Fruit fly (Drosophila melanogaster): ENCODE measurements around the gene TBC1D23.

The TBC1D23 gene

DNA sequence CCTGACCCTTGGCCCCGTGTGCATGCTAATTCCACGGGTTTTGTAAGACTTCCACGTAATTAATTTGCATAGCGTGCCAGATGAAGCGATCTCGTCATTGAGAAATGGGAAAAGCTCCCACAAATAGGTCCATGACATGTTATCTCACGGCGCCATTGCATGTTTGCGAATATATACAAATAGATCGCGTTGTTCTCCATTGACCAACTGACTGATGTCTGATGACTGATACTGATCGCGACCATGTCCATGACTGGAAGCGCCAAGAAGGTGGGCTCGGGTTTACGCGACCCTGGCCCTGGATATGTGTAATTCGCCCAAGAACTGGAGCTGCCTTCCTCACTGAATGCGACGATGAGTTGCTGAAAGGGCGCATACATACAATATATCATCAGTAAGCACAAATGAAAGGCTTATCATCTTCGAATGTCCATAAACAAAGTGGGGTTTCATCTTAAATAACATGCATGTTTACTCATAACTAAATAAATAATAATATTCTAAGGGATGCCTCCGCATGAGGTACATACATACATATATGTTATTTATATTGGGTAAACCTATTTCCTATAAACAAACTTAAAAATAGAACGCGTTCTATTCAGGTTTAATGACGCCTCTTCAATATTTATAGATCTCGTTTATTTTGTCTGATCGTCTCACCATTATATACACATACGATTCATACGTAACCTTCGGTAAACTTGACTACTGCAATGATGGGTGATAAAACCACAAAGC lies 5.9 kb upstream of the TBC1D23 start (continued):
- TF ChIP-seq CG10654 (GFP tag; optimal IDR thresholded peaks at IDR 0.05): peak; percentile 3
- TF ChIP-seq onecut (GFP tag; IDR thresholded peaks at IDR 0.05): no peak
- no peak for TF ChIP-seq usp (GFP tag; optimal IDR thresholded peaks at IDR 0.05)
- peak; percentile 20 for TF ChIP-seq odd (GFP tag; optimal IDR thresholded peaks at IDR 0.05)
- peak; percentile 50 for TF ChIP-seq CG1603 (tag; optimal IDR thresholded peaks at IDR 0.05)
- TF ChIP-seq Sox100B (GFP tag; optimal IDR thresholded peaks at IDR 0.05): peak; percentile 57
- no peak for TF ChIP-seq lmd (GFP tag; IDR thresholded peaks at IDR 0.05)
- TF ChIP-seq CG10267 (tag; optimal IDR thresholded peaks at IDR 0.05): peak; percentile 30
- TF ChIP-seq CG7786 (GFP tag; optimal IDR thresholded peaks at IDR 0.05): no peak
- TF ChIP-seq fd96Cb (tag; optimal IDR thresholded peaks at IDR 0.05): peak; percentile 29
- no peak for TF ChIP-seq crp (GFP tag; optimal IDR thresholded peaks at IDR 0.05)
- no peak for TF ChIP-seq Ets97D (GFP tag; optimal IDR thresholded peaks at IDR 0.05)
- TF ChIP-seq D19A (tag; optimal IDR thresholded peaks at IDR 0.05): peak; percentile 61
- peak; percentile 69 for TF ChIP-seq CG15601 (tag; optimal IDR thresholded peaks at IDR 0.05)
- peak; percentile 29 for TF ChIP-seq Nf-YB (GFP tag; optimal IDR thresholded peaks at IDR 0.05)
- no peak for TF ChIP-seq Aef1 (GFP tag; IDR thresholded peaks at IDR 0.05)
- TF ChIP-seq cwo (GFP tag; optimal IDR thresholded peaks at IDR 0.05): peak; percentile 29
- TF ChIP-seq gsb-n (tag; optimal IDR thresholded peaks at IDR 0.05): peak; percentile 82
- TF ChIP-seq CG2875 (GFP tag; optimal IDR thresholded peaks at IDR 0.05): peak; percentile 81
- peak; percentile 72 for TF ChIP-seq CG14710 (tag; optimal IDR thresholded peaks at IDR 0.05)
- TF ChIP-seq Rx (GFP tag; IDR thresholded peaks at IDR 0.05): no peak
- no peak for TF ChIP-seq Abd-B (GFP tag; optimal IDR thresholded peaks at IDR 0.05)
- no peak for TF ChIP-seq Kr (GFP tag; optimal IDR thresholded peaks at IDR 0.05)
- TF ChIP-seq Dref (GFP tag; IDR thresholded peaks at IDR 0.05): no peak
- peak; percentile 34 for TF ChIP-seq CG13894 (tag; optimal IDR thresholded peaks at IDR 0.05)
- peak; percentile 61 for TF ChIP-seq CG6254 (GFP tag; optimal IDR thresholded peaks at IDR 0.05)
- no peak for TF ChIP-seq CG6765 (GFP tag; optimal IDR thresholded peaks at IDR 0.05)
- no peak for TF ChIP-seq fu2 (GFP tag; optimal IDR thresholded peaks at IDR 0.05)
- TF ChIP-seq CG18619 (GFP tag; optimal IDR thresholded peaks at IDR 0.05): peak; percentile 20
- no peak for TF ChIP-seq knrl (GFP tag; IDR thresholded peaks at IDR 0.05; ENCODE audit: partially characterized antibody)
- TF ChIP-seq fd102C (GFP tag; optimal IDR thresholded peaks at IDR 0.05): no peak
- TF ChIP-seq CG8478 (optimal IDR thresholded peaks at IDR 0.05): no peak
- no peak for TF ChIP-seq CG11398 (GFP tag; optimal IDR thresholded peaks at IDR 0.05)
- no peak for TF ChIP-seq CG14965 (GFP tag; optimal IDR thresholded peaks at IDR 0.05; ENCODE audit: borderline replicate concordance)
- TF ChIP-seq gcm (GFP tag; optimal IDR thresholded peaks at IDR 0.05): peak; percentile 55
- TF ChIP-seq caup (GFP tag; optimal IDR thresholded peaks at IDR 0.05; ENCODE audit: severe bottlenecking): peak; percentile 19
- TF ChIP-seq CG8359 (GFP tag; optimal IDR thresholded peaks at IDR 0.05; ENCODE audit: borderline replicate concordance): peak; percentile 59
- TF ChIP-seq fd3F (GFP tag; optimal IDR thresholded peaks at IDR 0.05): no peak
- no peak for TF ChIP-seq croc (GFP tag; conservative IDR thresholded peaks at IDR 0.05)
- TF ChIP-seq Oaz (GFP tag; IDR thresholded peaks at IDR 0.05): no peak
- TF ChIP-seq Hr78 (GFP tag; optimal IDR thresholded peaks at IDR 0.05): no peak
- no peak for TF ChIP-seq Scr (GFP tag; IDR thresholded peaks at IDR 0.05; ENCODE audit: partially characterized antibody)
- TF ChIP-seq Fer2 (tag; optimal IDR thresholded peaks at IDR 0.05): no peak
- peak; percentile 55 for TF ChIP-seq unpg (GFP tag; optimal IDR thresholded peaks at IDR 0.05)
- no peak for TF ChIP-seq CG17612 (GFP tag; IDR thresholded peaks at IDR 0.05)
- TF ChIP-seq CG6272 (GFP tag; IDR thresholded peaks at IDR 0.05): no peak
- no peak for TF ChIP-seq unc-4 (GFP tag; IDR thresholded peaks at IDR 0.05; ENCODE audit: partially characterized antibody)
- TF ChIP-seq crol (GFP tag; IDR thresholded peaks at IDR 0.05): no peak

All from whole organism, embryonic.